Fruit fly (Drosophila melanogaster): ENCODE results near the gene syd.

The syd gene

dm6 chr3L:7935933-7936494, at the start of gene syd, which contains the start of gene Srp9:
Gene syd, minus strand, starts transcription at chr3L:7936120.
Gene Srp9, plus strand, starts transcription at chr3L:7936373.
- TF ChIP-seq Mnt (GFP tag; optimal IDR thresholded peaks at IDR 0.05) (peak; percentile 13), CG14711 (tag; optimal IDR thresholded peaks at IDR 0.05) (peak; percentile 1), CG11617 (GFP tag; optimal IDR thresholded peaks at IDR 0.05) (no peak), Hr96 (GFP tag; optimal IDR thresholded peaks at IDR 0.05) (no peak)

dm6 chr3L:7984623-7985237, 48.8 kb upstream of the syd start:
- no peak for TF ChIP-seq CG1620 (GFP tag; optimal IDR thresholded peaks at IDR 0.05)
- TF ChIP-seq kay (GFP tag; ENCODE audit: borderline replicate concordance) = no peak

- TF ChIP-seq cnc (optimal IDR thresholded peaks at IDR 0.05) = no peak
- no peak for TF ChIP-seq ovo (GFP tag; optimal IDR thresholded peaks at IDR 0.05)
- TF ChIP-seq CG12768 (GFP tag; optimal IDR thresholded peaks at IDR 0.05) = no peak
- no peak for TF ChIP-seq pad (GFP tag; optimal IDR thresholded peaks at IDR 0.05)
- no peak for TF ChIP-seq CG14711 (tag; optimal IDR thresholded peaks at IDR 0.05)
- no peak for TF ChIP-seq CG7101 (tag; optimal IDR thresholded peaks at IDR 0.05)
- no peak for TF ChIP-seq CG5204 (GFP tag; optimal IDR thresholded peaks at IDR 0.05)
- TF ChIP-seq cic (GFP tag; optimal IDR thresholded peaks at IDR 0.05) = no peak
- no peak for TF ChIP-seq CG7045 (GFP tag; optimal IDR thresholded peaks at IDR 0.05)
- no peak for TF ChIP-seq Mnt (GFP tag; optimal IDR thresholded peaks at IDR 0.05)
- no peak for TF ChIP-seq Hr96 (GFP tag; optimal IDR thresholded peaks at IDR 0.05)
- no peak for TF ChIP-seq Crg-1 (GFP tag; optimal IDR thresholded peaks at IDR 0.05)
- no peak for TF ChIP-seq tj (GFP tag; optimal IDR thresholded peaks at IDR 0.05)
- no peak for TF ChIP-seq kay (GFP tag; ENCODE audit: borderline replicate concordance)
Observed at dm6 chr3L:7983602-7984223, 47.8 kb upstream of the syd start.

dm6 chr3L:7981956-7982355, 46.0 kb upstream of the syd start:
- TF ChIP-seq kay (GFP tag; ENCODE audit: borderline replicate concordance) = no peak
- no peak for TF ChIP-seq ovo (GFP tag; optimal IDR thresholded peaks at IDR 0.05)
- TF ChIP-seq tj (GFP tag; optimal IDR thresholded peaks at IDR 0.05) = no peak
- TF ChIP-seq CG11617 (GFP tag; optimal IDR thresholded peaks at IDR 0.05) = no peak
- no peak for TF ChIP-seq CG33017 (tag; optimal IDR thresholded peaks at IDR 0.05)
- no peak for TF ChIP-seq Clk (GFP tag; optimal IDR thresholded peaks at IDR 0.05)
- no peak for TF ChIP-seq CG7045 (GFP tag; optimal IDR thresholded peaks at IDR 0.05)
- TF ChIP-seq toe (GFP tag; optimal IDR thresholded peaks at IDR 0.05) = no peak
- TF ChIP-seq CG12768 (GFP tag; optimal IDR thresholded peaks at IDR 0.05) = no peak
- TF ChIP-seq CG7101 (tag; optimal IDR thresholded peaks at IDR 0.05) = no peak
- no peak for TF ChIP-seq CG14711 (tag; optimal IDR thresholded peaks at IDR 0.05)
- no peak for TF ChIP-seq CG5204 (GFP tag; optimal IDR thresholded peaks at IDR 0.05)
- TF ChIP-seq cnc (optimal IDR thresholded peaks at IDR 0.05) = no peak
- no peak for TF ChIP-seq Crg-1 (GFP tag; optimal IDR thresholded peaks at IDR 0.05)
- TF ChIP-seq pad (GFP tag; optimal IDR thresholded peaks at IDR 0.05) = no peak
- no peak for TF ChIP-seq bab1 (GFP tag; optimal IDR thresholded peaks at IDR 0.05)
- no peak for TF ChIP-seq Hr96 (GFP tag; optimal IDR thresholded peaks at IDR 0.05)
- TF ChIP-seq CG1620 (GFP tag; optimal IDR thresholded peaks at IDR 0.05) = no peak

- TF ChIP-seq kay (GFP tag; ENCODE audit: borderline replicate concordance) = no peak
Observed at dm6 chr3L:7981228-7981854, 45.4 kb upstream of the syd start.

dm6 chr3L:7978777-7979649, 43.1 kb upstream of the syd start, which contains the start of gene nmo:
Gene nmo, plus strand, starts transcription at chr3L:7979046.
- TF ChIP-seq Mnt (GFP tag; optimal IDR thresholded peaks at IDR 0.05) = peak; percentile 65
- TF ChIP-seq CG1620 (GFP tag; optimal IDR thresholded peaks at IDR 0.05) = no peak
- TF ChIP-seq cic (GFP tag; optimal IDR thresholded peaks at IDR 0.05) = peak; percentile 69
- no peak for TF ChIP-seq CG7045 (GFP tag; optimal IDR thresholded peaks at IDR 0.05)
- TF ChIP-seq pad (GFP tag; optimal IDR thresholded peaks at IDR 0.05) = peak; percentile 9
- TF ChIP-seq CG12768 (GFP tag; optimal IDR thresholded peaks at IDR 0.05) = peak; percentile 59
- no peak for TF ChIP-seq Clk (GFP tag; optimal IDR thresholded peaks at IDR 0.05)
- peak; percentile 69 for TF ChIP-seq bab1 (GFP tag; optimal IDR thresholded peaks at IDR 0.05)
- peak; percentile 54 for TF ChIP-seq tj (GFP tag; optimal IDR thresholded peaks at IDR 0.05)
- peak; percentile 55 for TF ChIP-seq toe (GFP tag; optimal IDR thresholded peaks at IDR 0.05)
- no peak for TF ChIP-seq Hr96 (GFP tag; optimal IDR thresholded peaks at IDR 0.05)
- TF ChIP-seq kay (GFP tag; ENCODE audit: borderline replicate concordance) = no peak
- TF ChIP-seq CG5204 (GFP tag; optimal IDR thresholded peaks at IDR 0.05) = no peak
- no peak for TF ChIP-seq CG7101 (tag; optimal IDR thresholded peaks at IDR 0.05)
- peak; percentile 15 for TF ChIP-seq CG14711 (tag; optimal IDR thresholded peaks at IDR 0.05)
- no peak for TF ChIP-seq ovo (GFP tag; optimal IDR thresholded peaks at IDR 0.05)
- TF ChIP-seq Crg-1 (GFP tag; optimal IDR thresholded peaks at IDR 0.05) = no peak
- no peak for TF ChIP-seq cnc (optimal IDR thresholded peaks at IDR 0.05)
- no peak for TF ChIP-seq CG11617 (GFP tag; optimal IDR thresholded peaks at IDR 0.05)
- TF ChIP-seq CG33017 (tag; optimal IDR thresholded peaks at IDR 0.05) = peak; percentile 37

Data from whole organism, adult.